Worm (Caenorhabditis elegans): Measurements from ENCODE around the gene ZK105.13.

DNA sequence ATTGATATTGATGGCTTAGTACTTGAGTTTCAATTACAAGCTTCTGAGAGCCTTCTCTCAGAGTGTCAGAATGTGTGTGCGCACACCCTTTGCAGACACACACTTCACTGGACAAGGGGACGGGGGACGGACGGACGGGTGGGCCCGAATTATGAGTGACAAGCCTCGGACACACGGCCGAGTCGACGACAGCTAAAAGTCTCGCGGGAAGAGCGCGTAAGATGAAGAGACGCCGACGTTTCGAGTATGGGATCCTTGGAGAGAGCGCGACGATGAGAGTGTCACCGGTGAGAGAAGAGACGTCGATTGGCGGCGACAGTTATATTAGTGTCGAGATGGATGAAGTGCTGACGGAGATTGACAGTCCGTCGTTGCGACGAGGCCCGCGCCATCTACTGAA lies 32.9 kb upstream of the ZK105.13 start:
- TF ChIP-seq med-1 (GFP tag; optimal IDR thresholded peaks at IDR 0.05; ENCODE audit: insufficient read depth) (no peak), flt-1 (GFP tag; IDR thresholded peaks at IDR 0.05) (0 out of 2 replicates have a peak, but pooled peaks have one; percentile 14), ztf-29 (GFP tag; IDR thresholded peaks at IDR 0.05) (peak; percentile 28; the same call in 1 of the 2 replicates), ztf-23 (GFP tag; IDR thresholded peaks at IDR 0.05) (no peak), klf-2 (GFP tag; conservative IDR thresholded peaks at IDR 0.05) (no peak), ref-1 (GFP tag; conservative IDR thresholded peaks at IDR 0.05) (no peak), tab-1 (GFP tag; IDR thresholded peaks at IDR 0.05) (no peak), cog-1 (tag; optimal IDR thresholded peaks at IDR 0.05) (peak; percentile 51)
